Fruit fly (Drosophila melanogaster) whole organism, embryonic: ENCODE results near the gene CG4950.
A peak's percentile ranks its signal among the peaks of the same experiment; 100 is the strongest.

ENCODE experiments used
- Abd-B ChIP-seq: fragments of 200-800 bp; sonication (Bioruptor generic); optimal IDR thresholded peaks from 2 replicates; lab custom pipeline; 2018; ENCODE audit warnings: missing biosample characterization, mild to moderate bottlenecking, missing genetic modification characterization, moderate library complexity
- CG10209 ChIP-seq: fragments of 200-800 bp; sonication (Bioruptor generic); optimal IDR thresholded peaks from 3 replicates; lab custom pipeline; 2017; ENCODE audit warnings: missing biosample characterization, mild to moderate bottlenecking, missing genetic modification characterization, missing genetic modification reagents
- CG10959 ChIP-seq: fragments of 200-800 bp; sonication (Bioruptor generic); IDR thresholded peaks from 2 replicates; pipeline ENCODE4 v1.3.6; 2022; ENCODE audit warnings: missing biosample characterization, missing genetic modification characterization
- CG12104 ChIP-seq: fragments of 200-800 bp; sonication (Bioruptor generic); optimal IDR thresholded peaks from 3 replicates; lab custom pipeline; 2016; ENCODE audit warnings: missing biosample characterization, missing genetic modification characterization
- CG12155 ChIP-seq: fragments of 200-800 bp; sonication (Bioruptor generic); optimal IDR thresholded peaks from 3 replicates; lab custom pipeline; 2016; ENCODE audit warnings: missing biosample characterization, missing genetic modification characterization
- CG13624 ChIP-seq: fragments of 200-800 bp; sonication (Bioruptor generic); optimal IDR thresholded peaks from 2 replicates; lab custom pipeline; 2016; ENCODE audit warnings: missing biosample characterization, missing genetic modification characterization
- CG13775 ChIP-seq: fragments of 200-800 bp; sonication (Bioruptor generic); optimal IDR thresholded peaks from 3 replicates; lab custom pipeline; 2017; ENCODE audit warnings: missing biosample characterization, mild to moderate bottlenecking, missing genetic modification characterization
- CG13894 ChIP-seq: fragments of 200-800 bp; sonication (Bioruptor generic); optimal IDR thresholded peaks from 3 replicates; lab custom pipeline; 2018; ENCODE audit warnings: missing biosample characterization, mild to moderate bottlenecking, missing genetic modification characterization, moderate library complexity
- CG14050 ChIP-seq: fragments of 200-800 bp; sonication (Bioruptor generic); IDR thresholded peaks from 3 replicates; pipeline ENCODE4 v1.3.6; 2022; ENCODE audit warnings: missing biosample characterization, missing genetic modification characterization
- CG16779 ChIP-seq: fragments of 200-800 bp; sonication (Bioruptor generic); IDR thresholded peaks from 2 replicates; pipeline ENCODE4 v1.3.6; 2022; ENCODE audit warnings: missing biosample characterization, missing genetic modification characterization
- CG17359 ChIP-seq: fragments of 200-800 bp; sonication (Bioruptor generic); optimal IDR thresholded peaks from 3 replicates; lab custom pipeline; 2018; ENCODE audit warnings: missing biosample characterization, mild to moderate bottlenecking, missing genetic modification characterization, moderate library complexity
- CG18476 ChIP-seq: fragments of 200-800 bp; sonication (Bioruptor generic); optimal IDR thresholded peaks from 2 replicates; lab custom pipeline; 2016; ENCODE audit warnings: missing biosample characterization, mild to moderate bottlenecking, missing genetic modification characterization
- CG18599 ChIP-seq: fragments of 200-800 bp; sonication (Bioruptor generic); optimal IDR thresholded peaks from 3 replicates; lab custom pipeline; 2017; ENCODE audit warnings: missing biosample characterization, missing genetic modification characterization, mild to moderate bottlenecking, moderate library complexity, missing genetic modification reagents
- CG30431 ChIP-seq: fragments of 200-800 bp; sonication (Bioruptor generic); optimal IDR thresholded peaks from 2 replicates; lab custom pipeline; 2017; ENCODE audit warnings: missing biosample characterization, missing genetic modification characterization
- CG31224 ChIP-seq: fragments of 200-800 bp; sonication (Bioruptor generic); IDR thresholded peaks from 2 replicates; pipeline ENCODE4 v1.3.6; 2022; ENCODE audit warnings: missing biosample characterization, missing genetic modification characterization
- CG33557 ChIP-seq: fragments of 200-800 bp; sonication (Bioruptor generic); optimal IDR thresholded peaks from 2 replicates; lab custom pipeline; 2019; ENCODE audit warnings: missing biosample characterization, mild to moderate bottlenecking, missing genetic modification characterization, moderate library complexity
- CG3726 ChIP-seq: fragments of 200-800 bp; sonication (Bioruptor generic); IDR thresholded peaks from 3 replicates; pipeline ENCODE4, ENCODE4 v1.3.6; 2022; ENCODE audit warnings: missing biosample characterization, missing genetic modification characterization
- CG4360 ChIP-seq: fragments of 200-800 bp; sonication (Bioruptor generic); IDR thresholded peaks from 2 replicates; pipeline ENCODE4 v1.3.6; 2022; ENCODE audit warnings: missing biosample characterization, missing genetic modification characterization
- CG6683 ChIP-seq: fragments of 200-800 bp; sonication (Bioruptor generic); optimal IDR thresholded peaks from 2 replicates; lab custom pipeline; 2017; ENCODE audit warnings: missing biosample characterization, mild to moderate bottlenecking, missing genetic modification characterization, missing genetic modification reagents
- CG6689 ChIP-seq: fragments of 200-800 bp; sonication (Bioruptor generic); IDR thresholded peaks from 2 replicates; pipeline ENCODE4 v1.3.6; 2022; ENCODE audit warnings: missing biosample characterization, missing genetic modification characterization
- CG6765 ChIP-seq: fragments of 200-800 bp; sonication (Bioruptor generic); optimal IDR thresholded peaks from 3 replicates; lab custom pipeline; 2017; ENCODE audit warnings: missing biosample characterization, mild to moderate bottlenecking, missing genetic modification characterization
- CG6854 ChIP-seq: fragments of 200-800 bp; sonication (Bioruptor generic); optimal IDR thresholded peaks from 3 replicates; lab custom pipeline; 2017; ENCODE audit warnings: missing biosample characterization, mild to moderate bottlenecking, missing genetic modification characterization
- CG7745 ChIP-seq: fragments of 200-800 bp; sonication (Bioruptor generic); optimal IDR thresholded peaks from 2 replicates; lab custom pipeline; 2018; ENCODE audit warnings: missing biosample characterization, mild to moderate bottlenecking, missing genetic modification characterization, moderate library complexity
- CG7928 ChIP-seq: fragments of 200-800 bp; sonication (Bioruptor generic); optimal IDR thresholded peaks from 2 replicates; lab custom pipeline; 2017; ENCODE audit warnings: missing biosample characterization, mild to moderate bottlenecking, missing genetic modification characterization
- CG9817 ChIP-seq: fragments of 200-800 bp; sonication (Bioruptor generic); optimal IDR thresholded peaks from 2 replicates; lab custom pipeline; 2018; ENCODE audit warnings: missing biosample characterization, mild to moderate bottlenecking, missing genetic modification characterization, moderate library complexity
- CrebB ChIP-seq: fragments of 200-800 bp; sonication (Bioruptor generic); optimal IDR thresholded peaks from 3 replicates; lab custom pipeline; 2018; ENCODE audit warnings: missing biosample characterization, mild to moderate bottlenecking, missing genetic modification characterization
- Dad ChIP-seq: fragments of 200-800 bp; sonication (Bioruptor generic); optimal IDR thresholded peaks from 3 replicates; lab custom pipeline; 2016; ENCODE audit warnings: missing biosample characterization, missing genetic modification characterization
- E2f1 ChIP-seq: fragments of 200-800 bp; sonication (Bioruptor generic); IDR thresholded peaks from 2 replicates; pipeline ENCODE4 v1.3.6; 2022; ENCODE audit warnings: missing biosample characterization, missing genetic modification characterization
- HLH4C ChIP-seq: fragments of 200-800 bp; sonication (Bioruptor generic); IDR thresholded peaks from 3 replicates; pipeline ENCODE4 v1.3.6; 2022; ENCODE audit warnings: missing biosample characterization, missing genetic modification characterization; ENCODE audit not compliant: partially characterized antibody
- Hr3 ChIP-seq: fragments of 200-800 bp; sonication (Bioruptor generic); optimal IDR thresholded peaks from 3 replicates; lab custom pipeline; 2016; ENCODE audit warnings: missing biosample characterization, missing genetic modification characterization
- Hr51 ChIP-seq, 2 experiments: fragments of 200-800 bp; sonication (Bioruptor generic); optimal IDR thresholded peaks; 2 replicates in 1 of 2; 3 replicates in 1 of 2; lab custom pipeline; 2016 to 2018; ENCODE audit warnings: missing biosample characterization in 2 of 2, missing genetic modification characterization in 2 of 2, mild to moderate bottlenecking in 1 of 2, moderate library complexity in 1 of 2
- Myb ChIP-seq: fragments of 200-800 bp; sonication (Bioruptor generic); optimal IDR thresholded peaks from 2 replicates; lab custom pipeline; 2016; ENCODE audit warnings: missing biosample characterization, missing genetic modification characterization
- Opbp ChIP-seq: fragments of 200-800 bp; sonication (Bioruptor generic); IDR thresholded peaks from 3 replicates; pipeline ENCODE4 v1.3.6; 2022; ENCODE audit warnings: missing biosample characterization, missing genetic modification characterization; ENCODE audit not compliant: partially characterized antibody
- Poxn ChIP-seq: fragments of 200-800 bp; sonication (Bioruptor generic); IDR thresholded peaks from 2 replicates; pipeline ENCODE4 v1.3.6; 2022; ENCODE audit warnings: missing biosample characterization, missing genetic modification characterization
- Side ChIP-seq: fragments of 200-800 bp; sonication (Bioruptor generic); optimal IDR thresholded peaks from 2 replicates; lab custom pipeline; 2016; ENCODE audit warnings: missing biosample characterization, missing genetic modification characterization
- Ssrp ChIP-seq: fragments of 200-800 bp; sonication (Bioruptor generic); optimal IDR thresholded peaks from 2 replicates; lab custom pipeline; 2018; ENCODE audit warnings: missing biosample characterization, mild to moderate bottlenecking, missing genetic modification characterization, moderate library complexity
- Usf ChIP-seq: fragments of 200-800 bp; sonication (Bioruptor generic); optimal IDR thresholded peaks from 2 replicates; lab custom pipeline; 2017; ENCODE audit warnings: missing genotype, missing biosample characterization, missing genetic modification characterization
- bab2 ChIP-seq: fragments of 200-800 bp; sonication (Bioruptor generic); optimal IDR thresholded peaks from 2 replicates; lab custom pipeline; 2016; ENCODE audit warnings: missing biosample characterization, missing genetic modification characterization
- br ChIP-seq: fragments of >200 bp; optimal IDR thresholded peaks from 2 replicates; lab custom pipeline; 2017
- ewg ChIP-seq: fragments of 200-800 bp; sonication (Bioruptor generic); optimal IDR thresholded peaks from 3 replicates; lab custom pipeline; 2017; ENCODE audit warnings: mild to moderate bottlenecking, missing biosample characterization, missing genetic modification reagents, missing genetic modification characterization
- fru ChIP-seq: fragments of >200 bp; optimal IDR thresholded peaks from 2 replicates; lab custom pipeline; 2017
- jing ChIP-seq: fragments of 200-800 bp; sonication (Bioruptor generic); optimal IDR thresholded peaks from 2 replicates; lab custom pipeline; 2018; ENCODE audit warnings: missing biosample characterization, mild to moderate bottlenecking, missing genetic modification characterization
- ken ChIP-seq: fragments of 200-800 bp; sonication (Bioruptor generic); IDR thresholded peaks from 3 replicates; pipeline ENCODE4 v1.3.6; 2022; ENCODE audit warnings: missing biosample characterization, missing genetic modification characterization
- lab ChIP-seq: fragments of 200-800 bp; sonication (Bioruptor generic); optimal IDR thresholded peaks from 3 replicates; lab custom pipeline; 2017; ENCODE audit warnings: missing biosample characterization, missing genetic modification characterization, mild to moderate bottlenecking, moderate library complexity, missing genetic modification reagents
- luna ChIP-seq: fragments of 200-800 bp; sonication (Bioruptor generic); optimal IDR thresholded peaks from 2 replicates; lab custom pipeline; 2016; ENCODE audit warnings: missing biosample characterization, missing genetic modification characterization
- pan ChIP-seq, 4 experiments: fragments of >200 bp in 3 of 4; fragments of 200-800 bp in 1 of 4; sonication (Bioruptor generic) in 1 of 4; optimal IDR thresholded peaks in 3 of 4; IDR thresholded peaks in 1 of 4; 2 replicates each; pipeline versions ENCODE4 v1.3.6 to Lab custom; 2017 to 2022; ENCODE audit warnings: missing biosample characterization in 2 of 4, missing genetic modification characterization in 2 of 4, mixed read lengths in 1 of 4
- rib ChIP-seq: fragments of 200-800 bp; sonication (Bioruptor generic); IDR thresholded peaks from 2 replicates; pipeline ENCODE4 v1.3.6; 2022; ENCODE audit warnings: missing biosample characterization, missing genetic modification characterization
- seq ChIP-seq: fragments of 200-800 bp; sonication (Bioruptor generic); IDR thresholded peaks from 2 replicates; pipeline ENCODE4 v1.3.6; 2022; ENCODE audit warnings: missing biosample characterization, missing genetic modification characterization
- sr ChIP-seq: fragments of 200-800 bp; sonication (Bioruptor generic); IDR thresholded peaks from 3 replicates; pipeline ENCODE4 v1.3.6; 2022; ENCODE audit warnings: missing biosample characterization, missing genetic modification characterization
- tup ChIP-seq: fragments of 200-800 bp; sonication (Bioruptor generic); optimal IDR thresholded peaks from 2 replicates; lab custom pipeline; 2016; ENCODE audit warnings: missing biosample characterization, mild to moderate bottlenecking, missing genetic modification characterization, moderate library complexity
- twi ChIP-seq: fragments of 200-800 bp; optimal IDR thresholded peaks from 2 replicates; lab custom pipeline; 2019; ENCODE audit warnings: missing biosample characterization, mild to moderate bottlenecking, missing genetic modification characterization, moderate library complexity
- zfh2 ChIP-seq: fragments of 200-800 bp; sonication (Bioruptor generic); optimal IDR thresholded peaks from 2 replicates; lab custom pipeline; 2016; ENCODE audit warnings: missing biosample characterization, missing genetic modification characterization

CG4950 gene

DNA sequence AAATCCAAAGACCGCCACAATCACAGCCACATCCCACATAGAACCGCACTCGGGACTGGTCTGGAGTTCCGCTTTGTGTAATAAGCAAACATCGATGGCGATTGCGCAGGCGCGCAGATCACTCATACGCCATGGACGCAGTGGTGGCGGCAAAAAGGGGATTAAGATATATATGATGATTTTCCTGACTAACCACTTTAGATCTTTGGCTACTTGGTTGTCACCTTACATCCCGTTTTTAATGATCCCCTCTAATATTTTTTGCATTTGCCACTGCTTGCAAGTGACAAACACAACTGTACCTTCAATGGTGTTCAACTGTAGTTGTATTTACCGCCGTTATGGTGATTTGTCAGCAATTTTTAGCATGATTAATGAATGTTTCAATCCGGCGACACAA is 42.0 kb upstream of the CG4950 start (continued):
- TF ChIP-seq luna (GFP tag; lab: Kevin White, UChicago) (no peak), Myb (GFP tag; lab: Kevin White, UChicago) (peak; percentile 38), ken (no peak), CG14050 (GFP tag; lab: Robert Waterston, UW) (no peak), CG4360 (GFP tag; lab: Robert Waterston, UW) (no peak), lab (GFP tag; lab: Kevin White, UChicago) (peak; percentile 72), CG12155 (GFP tag; lab: Kevin White, UChicago) (no peak), jing (no peak), Ssrp (tag; lab: Kevin White, UChicago) (no peak), CG7745 (tag; lab: Kevin White, UChicago) (no peak), CG6765 (GFP tag; lab: Kevin White, UChicago) (no peak), bab2 (GFP tag; lab: Kevin White, UChicago) (no peak), CG6854 (GFP tag; lab: Kevin White, UChicago) (no peak), CG6689 (GFP tag; lab: Robert Waterston, UW) (no peak), seq (no peak), CG7928 (GFP tag; lab: Kevin White, UChicago) (no peak), Abd-B (GFP tag; lab: Kevin White, UChicago) (no peak), CG13894 (tag; lab: Kevin White, UChicago) (no peak), CG10959 (GFP tag; lab: Robert Waterston, UW) (no peak), HLH4C (GFP tag; lab: Robert Waterston, UW) (no peak), Hr51 (GFP tag; optimal IDR thresholded peaks at IDR 0.05; lab: Kevin White, UChicago) (no peak), CG12104 (GFP tag; lab: Kevin White, UChicago) (no peak), zfh2 (GFP tag; lab: Kevin White, UChicago) (peak; percentile 76), Usf (no peak), CG30431 (no peak), CG18599 (GFP tag; lab: Kevin White, UChicago) (peak; percentile 42), CG33557 (GFP tag; lab: Kevin White, UChicago) (no peak), E2f1 (GFP tag; lab: Robert Waterston, UW) (no peak), CG13775 (GFP tag; lab: Kevin White, UChicago) (no peak), rib (GFP tag; lab: Robert Waterston, UW) (no peak), CG18476 (GFP tag; lab: Kevin White, UChicago) (no peak), fru (no peak), ewg (GFP tag; lab: Kevin White, UChicago) (no peak), Opbp (GFP tag; lab: Robert Waterston, UW) (no peak), CG13624 (GFP tag; lab: Kevin White, UChicago) (no peak), CG17359 (tag; lab: Kevin White, UChicago) (no peak), pan (optimal IDR thresholded peaks at IDR 0.05; lab: Kevin White, UChicago) (no peak), pan (GFP tag; optimal IDR thresholded peaks at IDR 0.05 in 1 of 2, IDR thresholded peaks at IDR 0.05 in 1 of 2) (no peak), CG16779 (GFP tag; lab: Robert Waterston, UW) (no peak), twi (no peak), Poxn (no peak), CG31224 (GFP tag; lab: Robert Waterston, UW) (0 out of 2 replicates have a peak, but pooled peaks have one; percentile 20), br (lab: Kevin White, UChicago) (no peak), CrebB (tag; lab: Kevin White, UChicago) (no peak), CG3726 (GFP tag; lab: Robert Waterston, UW) (no peak), tup (GFP tag; lab: Kevin White, UChicago) (no peak), Hr3 (GFP tag; lab: Kevin White, UChicago) (no peak), CG9817 (tag; lab: Kevin White, UChicago) (peak; percentile 63), CG6683 (GFP tag; lab: Kevin White, UChicago) (no peak), CG10209 (no peak), Dad (GFP tag; lab: Kevin White, UChicago) (no peak), sr (no peak), Side (GFP tag; lab: Kevin White, UChicago) (no peak)
